Fruit fly (Drosophila melanogaster) whole organism, adult: ENCODE data around the gene Ack.

Experiments used
- CG14711 ChIP-seq: fragments of 200-800 bp; sonication (Bioruptor generic); optimal IDR thresholded peaks from 2 replicates; lab custom pipeline; 2018; ENCODE audit warnings: missing biosample characterization, mild to moderate bottlenecking, missing genetic modification characterization, moderate library complexity
- CG1620 ChIP-seq: fragments of 200-800 bp; sonication (Bioruptor generic); optimal IDR thresholded peaks from 2 replicates; lab custom pipeline; 2016; ENCODE audit warnings: missing biosample characterization, missing genetic modification characterization
- CG5204 ChIP-seq: fragments of 200-800 bp; sonication (Bioruptor generic); optimal IDR thresholded peaks from 2 replicates; lab custom pipeline; 2016; ENCODE audit warnings: missing biosample characterization, missing genetic modification characterization
- CG7045 ChIP-seq: fragments of 200-800 bp; sonication (Bioruptor generic); optimal IDR thresholded peaks from 2 replicates; lab custom pipeline; 2017; ENCODE audit warnings: missing biosample characterization, mild to moderate bottlenecking, missing genetic modification characterization
- Clk ChIP-seq: fragments of 200-800 bp; sonication (Bioruptor generic); optimal IDR thresholded peaks from 2 replicates; lab custom pipeline; 2017; ENCODE audit warnings: missing biosample characterization, missing genetic modification characterization
- Crg-1 ChIP-seq: fragments of 200-800 bp; sonication (Bioruptor generic); optimal IDR thresholded peaks from 2 replicates; lab custom pipeline; 2016; ENCODE audit warnings: missing biosample characterization, missing genetic modification characterization
- Hr96 ChIP-seq: fragments of 200-800 bp; sonication (Bioruptor generic); optimal IDR thresholded peaks from 2 replicates; lab custom pipeline; 2016; ENCODE audit warnings: missing biosample characterization, missing genetic modification characterization
- Mnt ChIP-seq: fragments of 200-800 bp; sonication (Bioruptor generic); optimal IDR thresholded peaks from 2 replicates; lab custom pipeline; 2016; ENCODE audit warnings: missing biosample characterization, mild to moderate bottlenecking, missing genetic modification characterization
- pad ChIP-seq: fragments of 200-800 bp; sonication (Bioruptor generic); optimal IDR thresholded peaks from 3 replicates; lab custom pipeline; 2017; ENCODE audit warnings: missing biosample characterization, missing genetic modification characterization, mild to moderate bottlenecking, moderate library complexity, missing genetic modification reagents
- toe ChIP-seq: fragments of 200-800 bp; sonication (Bioruptor generic); optimal IDR thresholded peaks from 2 replicates; lab custom pipeline; 2016; ENCODE audit warnings: missing biosample characterization, missing genetic modification characterization

dm6 chr3L:4076907-4077306 lies 31.1 kb upstream of the Ack start:
- TF ChIP-seq CG5204 (no peak), toe (GFP tag; lab: Kevin White, UChicago) (no peak), pad (GFP tag; lab: Kevin White, UChicago) (no peak), CG1620 (GFP tag; lab: Kevin White, UChicago) (no peak), CG14711 (tag; lab: Kevin White, UChicago) (no peak), CG7045 (GFP tag; lab: Kevin White, UChicago) (no peak), Hr96 (GFP tag; lab: Kevin White, UChicago) (no peak), Mnt (GFP tag; lab: Kevin White, UChicago) (no peak), Crg-1 (GFP tag; lab: Kevin White, UChicago) (no peak), Clk (no peak)
